Worm (Caenorhabditis elegans): ENCODE measurements around the gene T24A6.16.
"Not testable (repeated sequence)": the region's sequence is repeated elsewhere in the genome, so short reads cannot be mapped to it uniquely, and the experiment has no call there.

The T24A6.16 gene

ce11 chrV:3605325-3605724, 42.6 kb upstream of the T24A6.16 start, which contains the start of gene T22F3.8:
T22F3.8 (minus strand) TSS chrV:3605425.
- no peak for TF ChIP-seq ztf-11 (tag; optimal IDR thresholded peaks at IDR 0.05)
- TF ChIP-seq ceh-20 (GFP tag; IDR thresholded peaks at IDR 0.05) = no peak
- TF ChIP-seq zip-11 (GFP tag; IDR thresholded peaks at IDR 0.05) = no peak
- no peak for TF ChIP-seq ztf-7 (tag; optimal IDR thresholded peaks at IDR 0.05)
- no peak for TF ChIP-seq nhr-111 (GFP tag; optimal IDR thresholded peaks at IDR 0.05)
- no peak for TF ChIP-seq hlh-30 (tag; optimal IDR thresholded peaks at IDR 0.05; ENCODE audit: insufficient read depth)
- TF ChIP-seq madf-5 (GFP tag; IDR thresholded peaks at IDR 0.05) = no peak
- TF ChIP-seq hlh-11 (tag; optimal IDR thresholded peaks at IDR 0.05) = no peak
- no peak for TF ChIP-seq daf-16 (GFP tag; optimal IDR thresholded peaks at IDR 0.05)
- no peak for TF ChIP-seq daf-16 (tag; optimal IDR thresholded peaks at IDR 0.05)
- TF ChIP-seq unc-39 (tag; optimal IDR thresholded peaks at IDR 0.05) = no peak
- no peak for TF ChIP-seq F10B5.3 (tag; optimal IDR thresholded peaks at IDR 0.05)
- TF ChIP-seq mxl-2 (GFP tag; conservative IDR thresholded peaks at IDR 0.05) = no peak
- no peak for TF ChIP-seq aly-2 (tag; optimal IDR thresholded peaks at IDR 0.05)
- no peak for TF ChIP-seq php-3 (GFP tag; IDR thresholded peaks at IDR 0.05)
- TF ChIP-seq ZK337.2 (GFP tag; IDR thresholded peaks at IDR 0.05) = no peak
- no peak for TF ChIP-seq pqm-1 (tag; optimal IDR thresholded peaks at IDR 0.05)
- TF ChIP-seq T26A8.4 (GFP tag; IDR thresholded peaks at IDR 0.05) = no peak
- no peak for TF ChIP-seq Y105C5A.15 (GFP tag; IDR thresholded peaks at IDR 0.05)
- no peak for TF ChIP-seq unc-130 (GFP tag; optimal IDR thresholded peaks at IDR 0.05)
- no peak for TF ChIP-seq Y75B8A.6 (GFP tag; IDR thresholded peaks at IDR 0.05)

- TF ChIP-seq madf-9 (GFP tag; conservative IDR thresholded peaks at IDR 0.05) = no peak
- TF ChIP-seq ceh-62 (tag; optimal IDR thresholded peaks at IDR 0.05) = no peak
- TF ChIP-seq madf-5 (GFP tag; IDR thresholded peaks at IDR 0.05) = no peak
- no peak for TF ChIP-seq pha-4 (GFP tag; IDR thresholded peaks at IDR 0.05)
- TF ChIP-seq pha-4 (tag; optimal IDR thresholded peaks at IDR 0.05) = no peak
- TF ChIP-seq ceh-32 (tag; optimal IDR thresholded peaks at IDR 0.05; ENCODE audit: poor library complexity) = no peak
- no peak for TF ChIP-seq zip-2 (tag; optimal IDR thresholded peaks at IDR 0.05)
- no peak for TF ChIP-seq spr-3 (GFP tag; optimal IDR thresholded peaks at IDR 0.05)
- TF ChIP-seq Y5F2A.4 (GFP tag; optimal IDR thresholded peaks at IDR 0.05) = no peak
Observed at ce11 chrV:3600570-3600969, 37.8 kb upstream of the T24A6.16 start, which contains the start of gene T22F3.7. T22F3.7 (minus strand) TSS chrV:3600670.

DNA sequence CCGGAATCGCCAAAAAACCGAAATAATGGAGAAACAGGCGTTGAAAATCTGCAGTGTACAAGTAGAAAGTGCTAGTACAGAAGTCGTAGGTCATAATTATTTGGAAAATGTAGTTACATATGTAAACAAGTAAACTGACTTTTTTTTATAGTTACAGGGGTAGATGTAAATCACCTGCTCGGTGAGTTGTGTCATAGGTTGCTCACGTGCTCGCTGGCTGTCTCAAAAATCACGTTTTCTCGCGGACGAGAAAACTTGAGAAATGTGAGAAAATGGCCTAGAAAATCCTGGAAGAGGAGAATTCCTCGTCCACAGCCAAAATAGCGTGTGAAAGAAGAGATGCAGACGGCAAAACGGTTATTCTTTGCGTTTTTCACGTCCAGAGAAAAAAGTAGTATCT, 34.3 kb upstream of the T24A6.16 start, which contains the start of gene srh-212:
srh-212 (minus strand) TSS at position 101 of the 400 bp plus-strand sequence.
- not testable (repeated sequence) for TF ChIP-seq R02D3.7 (tag; optimal IDR thresholded peaks at IDR 0.05); T20F7.1 (GFP tag; optimal IDR thresholded peaks at IDR 0.05); daf-19 (GFP tag; conservative IDR thresholded peaks at IDR 0.05)

- TF ChIP-seq rbr-2 (tag; optimal IDR thresholded peaks at IDR 0.05) (no peak), zfp-3 (GFP tag; conservative IDR thresholded peaks at IDR 0.05) (no peak), lir-3 (tag; optimal IDR thresholded peaks at IDR 0.05) (no peak), dmd-8 (GFP tag; IDR thresholded peaks at IDR 0.05) (no peak), F37D6.2 (tag; optimal IDR thresholded peaks at IDR 0.05) (no peak), aha-1 (tag) (peak; percentile 84)
Observed at ce11 chrV:3594936-3595335, 32.2 kb upstream of the T24A6.16 start, which contains the start of gene srh-213. srh-213 (minus strand) TSS chrV:3595036.

Data from whole organism, L4 larva.